Fruit fly (Drosophila melanogaster) whole organism, embryonic: ENCODE data around the gene sowi.

Source experiments
- Awh ChIP-seq: fragments of 200-800 bp; sonication (Bioruptor generic); IDR thresholded peaks from 2 replicates; pipeline ENCODE4, ENCODE4 v1.3.6; 2022; ENCODE audit warnings: missing biosample characterization, missing genetic modification characterization
- CG10321 ChIP-seq: fragments of 200-800 bp; sonication (Bioruptor generic); IDR thresholded peaks from 2 replicates; pipeline ENCODE4 v1.3.6; 2022; ENCODE audit warnings: missing biosample characterization, missing genetic modification characterization
- CG11696 ChIP-seq: fragments of 200-800 bp; sonication (Bioruptor generic); IDR thresholded peaks from 2 replicates; pipeline ENCODE4 v1.3.6; 2022; ENCODE audit warnings: missing biosample characterization, missing genetic modification characterization
- CG12104 ChIP-seq: fragments of 200-800 bp; sonication (Bioruptor generic); optimal IDR thresholded peaks from 3 replicates; lab custom pipeline; 2016; ENCODE audit warnings: missing biosample characterization, missing genetic modification characterization
- CG12391 ChIP-seq: fragments of 200-800 bp; sonication (Bioruptor generic); optimal IDR thresholded peaks from 3 replicates; lab custom pipeline; 2018; ENCODE audit warnings: missing biosample characterization, mild to moderate bottlenecking, missing genetic modification characterization, moderate library complexity
- CG15073 ChIP-seq: fragments of 200-800 bp; sonication (Bioruptor generic); optimal IDR thresholded peaks from 2 replicates; lab custom pipeline; 2016; ENCODE audit warnings: missing biosample characterization, missing genetic modification characterization
- CG1529 ChIP-seq: fragments of 200-800 bp; sonication (Bioruptor generic); optimal IDR thresholded peaks from 3 replicates; lab custom pipeline; 2018; ENCODE audit warnings: missing biosample characterization, missing genetic modification characterization
- CG15479 ChIP-seq: fragments of 200-800 bp; sonication (Bioruptor generic); optimal IDR thresholded peaks from 3 replicates; lab custom pipeline; 2019; ENCODE audit warnings: missing biosample characterization, mild to moderate bottlenecking, missing genetic modification characterization, moderate library complexity
- CG16863 ChIP-seq: fragments of 200-800 bp; sonication (Bioruptor generic); optimal IDR thresholded peaks from 3 replicates; lab custom pipeline; 2016; ENCODE audit warnings: missing biosample characterization, missing genetic modification characterization
- CG1832 ChIP-seq: fragments of 200-800 bp; sonication (Bioruptor generic); optimal IDR thresholded peaks from 2 replicates; lab custom pipeline; 2017; ENCODE audit warnings: missing biosample characterization, mild to moderate bottlenecking, missing genetic modification characterization, inconsistent platforms
- CG30020 ChIP-seq: fragments of 200-800 bp; optimal IDR thresholded peaks from 2 replicates; lab custom pipeline; 2019; ENCODE audit warnings: missing biosample characterization, mild to moderate bottlenecking, missing genetic modification characterization, moderate library complexity
- CG30431 ChIP-seq: fragments of 200-800 bp; sonication (Bioruptor generic); optimal IDR thresholded peaks from 2 replicates; lab custom pipeline; 2017; ENCODE audit warnings: missing biosample characterization, missing genetic modification characterization
- CG32767 ChIP-seq: fragments of 200-800 bp; sonication (Bioruptor generic); IDR thresholded peaks from 2 replicates; pipeline ENCODE4 v1.3.6; 2022; ENCODE audit warnings: missing biosample characterization, missing genetic modification characterization
- CG33213 ChIP-seq: fragments of 200-800 bp; sonication (Bioruptor generic); optimal IDR thresholded peaks from 3 replicates; lab custom pipeline; 2016; ENCODE audit warnings: missing biosample characterization, missing genetic modification characterization
- CG34422 ChIP-seq: fragments of 200-800 bp; sonication (Bioruptor generic); IDR thresholded peaks from 3 replicates; pipeline ENCODE4 v1.3.6; 2022; ENCODE audit warnings: missing biosample characterization, missing genetic modification characterization
- CG5180 ChIP-seq: fragments of 200-800 bp; sonication (Bioruptor generic); optimal IDR thresholded peaks from 3 replicates; lab custom pipeline; 2017; ENCODE audit warnings: missing biosample characterization, missing genetic modification characterization, mild to moderate bottlenecking, moderate library complexity, missing genetic modification reagents
- CG6683 ChIP-seq: fragments of 200-800 bp; sonication (Bioruptor generic); optimal IDR thresholded peaks from 2 replicates; lab custom pipeline; 2017; ENCODE audit warnings: missing biosample characterization, mild to moderate bottlenecking, missing genetic modification characterization, missing genetic modification reagents
- CG8765 ChIP-seq: fragments of 200-800 bp; sonication (Bioruptor generic); IDR thresholded peaks from 2 replicates; pipeline ENCODE4 v1.3.6; 2022; ENCODE audit warnings: missing biosample characterization, missing genetic modification characterization
- Dad ChIP-seq: fragments of 200-800 bp; sonication (Bioruptor generic); optimal IDR thresholded peaks from 3 replicates; lab custom pipeline; 2016; ENCODE audit warnings: missing biosample characterization, missing genetic modification characterization
- Dbx ChIP-seq: fragments of 200-800 bp; sonication (Bioruptor generic); IDR thresholded peaks from 3 replicates; pipeline ENCODE4 v1.3.6; 2022; ENCODE audit warnings: missing biosample characterization, missing genetic modification characterization
- Dip2 ChIP-seq: fragments of 200-800 bp; sonication (Bioruptor generic); IDR thresholded peaks from 2 replicates; pipeline ENCODE4 v1.3.6; 2022; ENCODE audit warnings: missing biosample characterization, missing genetic modification characterization
- Doc3 ChIP-seq: fragments of 200-800 bp; sonication (Bioruptor generic); IDR thresholded peaks from 3 replicates; pipeline ENCODE4 v1.3.6; 2022; ENCODE audit warnings: missing biosample characterization, missing genetic modification characterization; ENCODE audit not compliant: partially characterized antibody
- HLH3B ChIP-seq: fragments of 200-800 bp; sonication (Bioruptor generic); IDR thresholded peaks from 2 replicates; pipeline ENCODE4 v1.3.6; 2022; ENCODE audit warnings: missing biosample characterization, missing genetic modification characterization
- HLH4C ChIP-seq: fragments of 200-800 bp; sonication (Bioruptor generic); IDR thresholded peaks from 3 replicates; pipeline ENCODE4 v1.3.6; 2022; ENCODE audit warnings: missing biosample characterization, missing genetic modification characterization; ENCODE audit not compliant: partially characterized antibody
- Hand ChIP-seq: fragments of 200-800 bp; sonication (Bioruptor generic); optimal IDR thresholded peaks from 2 replicates; lab custom pipeline; 2017; ENCODE audit warnings: mild to moderate bottlenecking, missing biosample characterization, missing genetic modification reagents, missing genetic modification characterization
- Med ChIP-seq: fragments of 200-800 bp; sonication (Bioruptor generic); peaks from one replicate; lab custom pipeline; 2016; ENCODE audit warnings: missing biosample characterization, missing genetic modification characterization, mild to moderate bottlenecking, inconsistent platforms, moderate library complexity
- NfI ChIP-seq: fragments of 200-800 bp; sonication (Bioruptor generic); optimal IDR thresholded peaks from 3 replicates; lab custom pipeline; 2018; ENCODE audit warnings: missing biosample characterization, mild to moderate bottlenecking, missing genetic modification characterization, moderate library complexity
- Oaz ChIP-seq: fragments of 200-800 bp; sonication (Bioruptor generic); IDR thresholded peaks from 2 replicates; pipeline ENCODE4 v1.3.6; 2022; ENCODE audit warnings: missing biosample characterization, missing genetic modification characterization
- Poxn ChIP-seq: fragments of 200-800 bp; sonication (Bioruptor generic); IDR thresholded peaks from 2 replicates; pipeline ENCODE4 v1.3.6; 2022; ENCODE audit warnings: missing biosample characterization, missing genetic modification characterization
- Sin3A ChIP-seq: fragments of >200 bp; optimal IDR thresholded peaks from 2 replicates; lab custom pipeline; 2018
- Ssrp ChIP-seq: fragments of 200-800 bp; sonication (Bioruptor generic); optimal IDR thresholded peaks from 2 replicates; lab custom pipeline; 2018; ENCODE audit warnings: missing biosample characterization, mild to moderate bottlenecking, missing genetic modification characterization, moderate library complexity
- Tbp ChIP-seq: fragments of >200 bp; optimal IDR thresholded peaks from 2 replicates; lab custom pipeline; 2018; ENCODE audit warnings: missing biosample characterization, missing genetic modification characterization
- ash1 ChIP-seq: fragments of 200-800 bp; sonication (Bioruptor generic); optimal IDR thresholded peaks from 2 replicates; lab custom pipeline; 2018; ENCODE audit warnings: missing biosample characterization, mild to moderate bottlenecking, missing genetic modification characterization
- ato ChIP-seq: fragments of 200-800 bp; sonication (Bioruptor generic); IDR thresholded peaks from 2 replicates; pipeline ENCODE4 v1.3.6; 2022; ENCODE audit warnings: missing biosample characterization, missing genetic modification characterization; ENCODE audit not compliant: partially characterized antibody
- bab2 ChIP-seq: fragments of 200-800 bp; sonication (Bioruptor generic); optimal IDR thresholded peaks from 2 replicates; lab custom pipeline; 2016; ENCODE audit warnings: missing biosample characterization, missing genetic modification characterization
- bbx ChIP-seq: fragments of 200-800 bp; sonication (Bioruptor generic); IDR thresholded peaks from 2 replicates; pipeline ENCODE4 v1.3.6; 2022; ENCODE audit warnings: missing biosample characterization, missing genetic modification characterization; ENCODE audit not compliant: partially characterized antibody
- cas ChIP-seq: fragments of 200-800 bp; sonication (Bioruptor generic); IDR thresholded peaks from 2 replicates; pipeline ENCODE4 v1.3.6; 2022; ENCODE audit warnings: missing biosample characterization, missing genetic modification characterization
- cato ChIP-seq: fragments of 200-800 bp; sonication (Bioruptor generic); optimal IDR thresholded peaks from 2 replicates; lab custom pipeline; 2016; ENCODE audit warnings: missing biosample characterization, missing genetic modification characterization, borderline replicate concordance
- crp ChIP-seq, 2 experiments: fragments of 200-800 bp; sonication (Bioruptor generic); optimal IDR thresholded peaks; 2 replicates in 1 of 2; 3 replicates in 1 of 2; lab custom pipeline; 2017; ENCODE audit warnings: missing biosample characterization in 2 of 2, missing genetic modification characterization in 2 of 2, mild to moderate bottlenecking in 1 of 2, moderate library complexity in 1 of 2
- gce ChIP-seq: fragments of 200-800 bp; sonication (Bioruptor generic); IDR thresholded peaks from 3 replicates; pipeline ENCODE4 v1.3.6; 2022; ENCODE audit warnings: missing biosample characterization, missing genetic modification characterization
- gro ChIP-seq: fragments of 200-800 bp; sonication (Bioruptor generic); optimal IDR thresholded peaks from 2 replicates; lab custom pipeline; 2016; ENCODE audit warnings: missing biosample characterization, missing genetic modification characterization
- kay ChIP-seq: fragments of 200-800 bp; sonication (Bioruptor generic); optimal IDR thresholded peaks from 2 replicates; lab custom pipeline; 2016; ENCODE audit warnings: missing biosample characterization, missing genetic modification characterization
- klu ChIP-seq: fragments of 200-800 bp; sonication (Bioruptor generic); IDR thresholded peaks from 2 replicates; pipeline ENCODE4 v1.3.6; 2022; ENCODE audit warnings: missing biosample characterization, missing genetic modification characterization
- slbo ChIP-seq: fragments of 200-800 bp; sonication (Bioruptor generic); IDR thresholded peaks from 2 replicates; pipeline ENCODE4 v1.3.6; 2022; ENCODE audit warnings: missing biosample characterization, missing genetic modification characterization
- sr ChIP-seq: fragments of 200-800 bp; sonication (Bioruptor generic); IDR thresholded peaks from 3 replicates; pipeline ENCODE4 v1.3.6; 2022; ENCODE audit warnings: missing biosample characterization, missing genetic modification characterization
- ssp ChIP-seq: fragments of 200-800 bp; sonication (Bioruptor generic); IDR thresholded peaks from 2 replicates; pipeline ENCODE4 v1.3.6; 2022; ENCODE audit warnings: missing biosample characterization, missing genetic modification characterization
- ttk ChIP-seq: fragments of 200-800 bp; sonication (Bioruptor generic); IDR thresholded peaks from 2 replicates; pipeline ENCODE4 v2.1.2; 2022; ENCODE audit warnings: missing biosample characterization, missing genetic modification characterization
- unpg ChIP-seq: fragments of 200-800 bp; sonication (Bioruptor generic); optimal IDR thresholded peaks from 3 replicates; lab custom pipeline; 2018; ENCODE audit warnings: missing biosample characterization, mild to moderate bottlenecking, missing genetic modification characterization, moderate library complexity
- wek ChIP-seq: fragments of 200-800 bp; sonication (Bioruptor generic); optimal IDR thresholded peaks from 3 replicates; lab custom pipeline; 2018; ENCODE audit warnings: missing biosample characterization, mild to moderate bottlenecking, missing genetic modification characterization, moderate library complexity

The sowi gene

dm6 chr3R:6657278-6658246 lies 29.9 kb upstream of the sowi start, which contains the start of the genes CG1307 and twr (continued):
- TF ChIP-seq NfI (no peak), ato (GFP tag; lab: Robert Waterston, UW) (no peak), CG12104 (GFP tag; lab: Kevin White, UChicago) (no peak), Tbp (GFP tag; lab: Kevin White, UChicago) (no peak), Oaz (no peak), CG1832 (no peak), Ssrp (tag; lab: Kevin White, UChicago) (peak; percentile 36), CG32767 (no peak), CG8765 (GFP tag; lab: Robert Waterston, UW) (no peak), CG6683 (GFP tag; lab: Kevin White, UChicago) (no peak), Awh (no peak), CG15073 (no peak), CG30431 (no peak), CG34422 (GFP tag; lab: Robert Waterston, UW) (no peak), bab2 (GFP tag; lab: Kevin White, UChicago) (peak; percentile 11), gce (GFP tag; lab: Robert Waterston, UW) (no peak), CG30020 (tag; lab: Kevin White, UChicago) (no peak), CG16863 (GFP tag; lab: Kevin White, UChicago) (no peak), ssp (GFP tag; lab: Robert Waterston, UW) (peak; percentile 51; the same call in 1 of the 2 replicates), Med (GFP tag; lab: Kevin White, UChicago) (peak; percentile 82), cato (GFP tag; lab: Kevin White, UChicago) (no peak), CG10321 (GFP tag; lab: Robert Waterston, UW) (0 out of 2 replicates have a peak, but pooled peaks have one; percentile 11), sr (GFP tag; lab: Robert Waterston, UW) (no peak), CG12391 (peak; percentile 38), Doc3 (GFP tag; lab: Robert Waterston, UW) (no peak), wek (GFP tag; lab: Kevin White, UChicago) (peak; percentile 99), cas (no peak), Hand (GFP tag; lab: Kevin White, UChicago) (no peak), Dbx (GFP tag; lab: Robert Waterston, UW) (0 out of 3 replicates have a peak, but pooled peaks have one; percentile 43), Sin3A (lab: Kevin White, UChicago) (peak; percentile 31), kay (GFP tag; lab: Kevin White, UChicago) (no peak), bbx (GFP tag; lab: Robert Waterston, UW) (0 out of 2 replicates have a peak, but pooled peaks have one; percentile 9), CG1529 (GFP tag; lab: Kevin White, UChicago) (no peak), ash1 (no peak), slbo (GFP tag; lab: Robert Waterston, UW) (peak; percentile 49), Poxn (GFP tag; lab: Robert Waterston, UW) (no peak), unpg (GFP tag; lab: Kevin White, UChicago) (no peak), CG11696 (GFP tag; lab: Robert Waterston, UW) (no peak), CG15479 (GFP tag; lab: Kevin White, UChicago) (no peak), HLH4C (0 out of 3 replicates have a peak, but pooled peaks have one; percentile 38), HLH3B (no peak), crp (GFP tag; optimal IDR thresholded peaks at IDR 0.05; lab: Kevin White, UChicago) (peak in 1 of 2 experiments; percentile 52), CG33213 (GFP tag; lab: Kevin White, UChicago) (peak; percentile 9), gro (GFP tag; lab: Kevin White, UChicago) (no peak), CG5180 (GFP tag; lab: Kevin White, UChicago) (no peak), klu (no peak), Dad (no peak), ttk (0 out of 2 replicates have a peak, but pooled peaks have one; percentile 38), Dip2 (no peak)
